Fruit fly (Drosophila melanogaster) whole organism, embryonic: ENCODE measurements around the gene ND-39.
A peak's percentile ranks its signal among the peaks of the same experiment; 100 is the strongest.

Experiments
- Adf1 ChIP-seq: fragments of 200-800 bp; sonication (Bioruptor generic); IDR thresholded peaks from 2 replicates; pipeline ENCODE4 v1.3.6; 2022; ENCODE audit warnings: missing biosample characterization, missing genetic modification characterization
- Atf6 ChIP-seq: fragments of 200-800 bp; sonication (Bioruptor generic); IDR thresholded peaks from 2 replicates; pipeline ENCODE4 v1.3.6; 2022; ENCODE audit warnings: missing biosample characterization, missing genetic modification characterization
- Bdp1 ChIP-seq: fragments of 200-800 bp; sonication (Bioruptor generic); optimal IDR thresholded peaks from 3 replicates; lab custom pipeline; 2016; ENCODE audit warnings: missing biosample characterization, missing genetic modification characterization
- Blimp-1 ChIP-seq: fragments of 200-800 bp; sonication (Bioruptor generic); optimal IDR thresholded peaks from 3 replicates; lab custom pipeline; 2018; ENCODE audit warnings: missing biosample characterization, missing genetic modification characterization, mild to moderate bottlenecking, moderate library complexity, missing genetic modification reagents
- CG11398 ChIP-seq: fragments of 200-800 bp; sonication (Bioruptor generic); optimal IDR thresholded peaks from 2 replicates; lab custom pipeline; 2016; ENCODE audit warnings: missing biosample characterization, missing genetic modification characterization
- CG12155 ChIP-seq: fragments of 200-800 bp; sonication (Bioruptor generic); optimal IDR thresholded peaks from 3 replicates; lab custom pipeline; 2016; ENCODE audit warnings: missing biosample characterization, missing genetic modification characterization
- CG13123 ChIP-seq: fragments of 200-800 bp; sonication (Bioruptor generic); optimal IDR thresholded peaks from 2 replicates; lab custom pipeline; 2016; ENCODE audit warnings: missing biosample characterization, missing genetic modification characterization
- CG13287 ChIP-seq: fragments of 200-800 bp; sonication (Bioruptor generic); IDR thresholded peaks from 2 replicates; pipeline ENCODE4 v1.3.6; 2022; ENCODE audit warnings: missing biosample characterization, missing genetic modification characterization; ENCODE audit not compliant: partially characterized antibody
- CG13296 ChIP-seq: fragments of 200-800 bp; sonication (Bioruptor generic); optimal IDR thresholded peaks from 3 replicates; lab custom pipeline; 2018; ENCODE audit warnings: missing biosample characterization, mild to moderate bottlenecking, missing genetic modification characterization
- CG14860 ChIP-seq: fragments of 200-800 bp; sonication (Bioruptor generic); IDR thresholded peaks from 3 replicates; pipeline ENCODE4 v1.3.6; 2022; ENCODE audit warnings: missing biosample characterization, missing genetic modification characterization; ENCODE audit not compliant: partially characterized antibody
- CG14965 ChIP-seq: fragments of 200-800 bp; sonication (Bioruptor generic); optimal IDR thresholded peaks from 2 replicates; lab custom pipeline; 2016; ENCODE audit warnings: missing biosample characterization, missing genetic modification characterization, borderline replicate concordance
- CG15514 ChIP-seq: fragments of 200-800 bp; sonication (Bioruptor generic); optimal IDR thresholded peaks from 3 replicates; lab custom pipeline; 2017; ENCODE audit warnings: missing biosample characterization, missing genetic modification characterization, mild to moderate bottlenecking, moderate library complexity, missing genetic modification reagents
- CG1603 ChIP-seq: fragments of 200-800 bp; sonication (Bioruptor generic); optimal IDR thresholded peaks from 2 replicates; lab custom pipeline; 2019; ENCODE audit warnings: missing biosample characterization, mild to moderate bottlenecking, missing genetic modification characterization, moderate library complexity
- CG17612 ChIP-seq: fragments of 200-800 bp; sonication (Bioruptor generic); IDR thresholded peaks from 2 replicates; pipeline ENCODE4 v1.3.6; 2022; ENCODE audit warnings: missing biosample characterization, missing genetic modification characterization
- CG18262 ChIP-seq: fragments of 200-800 bp; optimal IDR thresholded peaks from 3 replicates; lab custom pipeline; 2019; ENCODE audit warnings: missing biosample characterization, mild to moderate bottlenecking, missing genetic modification characterization, moderate library complexity
- CG2678 ChIP-seq: fragments of 200-800 bp; sonication (Bioruptor generic); optimal IDR thresholded peaks from 3 replicates; lab custom pipeline; 2019; ENCODE audit warnings: missing biosample characterization, mild to moderate bottlenecking, missing genetic modification characterization, moderate library complexity
- CG30431 ChIP-seq: fragments of 200-800 bp; sonication (Bioruptor generic); optimal IDR thresholded peaks from 2 replicates; lab custom pipeline; 2017; ENCODE audit warnings: missing biosample characterization, missing genetic modification characterization
- CG32532 ChIP-seq: fragments of 200-800 bp; sonication (Bioruptor generic); IDR thresholded peaks from 2 replicates; pipeline ENCODE4 v1.3.6; 2022; ENCODE audit warnings: missing biosample characterization, missing genetic modification characterization
- CG4360 ChIP-seq: fragments of 200-800 bp; sonication (Bioruptor generic); IDR thresholded peaks from 2 replicates; pipeline ENCODE4 v1.3.6; 2022; ENCODE audit warnings: missing biosample characterization, missing genetic modification characterization
- CG4424 ChIP-seq: fragments of 200-800 bp; sonication (Bioruptor generic); optimal IDR thresholded peaks from 3 replicates; lab custom pipeline; 2016; ENCODE audit warnings: missing biosample characterization, missing genetic modification characterization
- CG4820 ChIP-seq: fragments of 200-800 bp; sonication (Bioruptor generic); optimal IDR thresholded peaks from 3 replicates; lab custom pipeline; 2016; ENCODE audit warnings: missing biosample characterization, missing genetic modification characterization
- CG5180 ChIP-seq: fragments of 200-800 bp; sonication (Bioruptor generic); optimal IDR thresholded peaks from 3 replicates; lab custom pipeline; 2017; ENCODE audit warnings: missing biosample characterization, missing genetic modification characterization, mild to moderate bottlenecking, moderate library complexity, missing genetic modification reagents
- CG8478 ChIP-seq: fragments of >200 bp; optimal IDR thresholded peaks from 2 replicates; lab custom pipeline; 2018
- CTCF ChIP-seq: fragments of 200-800 bp; sonication (Bioruptor generic); optimal IDR thresholded peaks from 2 replicates; lab custom pipeline; 2017; ENCODE audit warnings: missing biosample characterization, mild to moderate bottlenecking, missing genetic modification characterization, moderate library complexity
- Doc2 ChIP-seq: fragments of 200-800 bp; sonication (Bioruptor generic); IDR thresholded peaks from 2 replicates; pipeline ENCODE4 v1.3.6; 2022; ENCODE audit warnings: missing biosample characterization, missing genetic modification characterization
- Dref ChIP-seq: fragments of 200-800 bp; sonication (Bioruptor generic); IDR thresholded peaks from 2 replicates; pipeline ENCODE4 v1.3.6; 2022; ENCODE audit warnings: missing biosample characterization, missing genetic modification characterization
- Fer2 ChIP-seq: fragments of 200-800 bp; sonication (Bioruptor generic); optimal IDR thresholded peaks from 2 replicates; lab custom pipeline; 2018; ENCODE audit warnings: missing biosample characterization, mild to moderate bottlenecking, missing genetic modification characterization, moderate library complexity
- HLH54F ChIP-seq: fragments of 200-800 bp; sonication (Bioruptor generic); optimal IDR thresholded peaks from 3 replicates; lab custom pipeline; 2016; ENCODE audit warnings: missing biosample characterization, missing genetic modification characterization
- Hr51 ChIP-seq, 2 experiments: fragments of 200-800 bp; sonication (Bioruptor generic); optimal IDR thresholded peaks; 2 replicates in 1 of 2; 3 replicates in 1 of 2; lab custom pipeline; 2016 to 2018; ENCODE audit warnings: missing biosample characterization in 2 of 2, missing genetic modification characterization in 2 of 2, mild to moderate bottlenecking in 1 of 2, moderate library complexity in 1 of 2
- MTF-1 ChIP-seq: fragments of 200-800 bp; sonication (Bioruptor generic); optimal IDR thresholded peaks from 2 replicates; lab custom pipeline; 2018; ENCODE audit warnings: missing biosample characterization, mild to moderate bottlenecking, missing genetic modification characterization, borderline replicate concordance
- Mad ChIP-seq: fragments of 200-800 bp; sonication (Bioruptor generic); optimal IDR thresholded peaks from 2 replicates; lab custom pipeline; 2016; ENCODE audit warnings: missing biosample characterization, missing genetic modification characterization
- Med ChIP-seq: fragments of 200-800 bp; sonication (Bioruptor generic); peaks from one replicate; lab custom pipeline; 2016; ENCODE audit warnings: missing biosample characterization, missing genetic modification characterization, mild to moderate bottlenecking, inconsistent platforms, moderate library complexity
- NC2α ChIP-seq: fragments of 200-800 bp; sonication (Bioruptor generic); optimal IDR thresholded peaks from 2 replicates; lab custom pipeline; 2016; ENCODE audit warnings: missing biosample characterization, missing genetic modification characterization
- Opbp ChIP-seq: fragments of 200-800 bp; sonication (Bioruptor generic); IDR thresholded peaks from 3 replicates; pipeline ENCODE4 v1.3.6; 2022; ENCODE audit warnings: missing biosample characterization, missing genetic modification characterization; ENCODE audit not compliant: partially characterized antibody
- Ptx1 ChIP-seq: fragments of 200-800 bp; sonication (Bioruptor generic); IDR thresholded peaks from 2 replicates; pipeline ENCODE4 v1.3.6; 2022; ENCODE audit warnings: missing biosample characterization, missing genetic modification characterization
- TFAM ChIP-seq: fragments of 200-800 bp; sonication (Bioruptor generic); optimal IDR thresholded peaks from 2 replicates; lab custom pipeline; 2017; ENCODE audit warnings: missing biosample characterization, missing genetic modification characterization, inconsistent platforms
- ab ChIP-seq: fragments of 200-800 bp; sonication (Bioruptor generic); optimal IDR thresholded peaks from 2 replicates; lab custom pipeline; 2016; ENCODE audit warnings: missing biosample characterization, missing genetic modification characterization
- caup ChIP-seq: fragments of 200-800 bp; sonication (Bioruptor generic); optimal IDR thresholded peaks from 3 replicates; lab custom pipeline; 2017; ENCODE audit warnings: missing biosample characterization, mild to moderate bottlenecking, missing genetic modification characterization, moderate library complexity; ENCODE audit not compliant: severe bottlenecking
- chn ChIP-seq: fragments of 200-800 bp; sonication (Bioruptor generic); optimal IDR thresholded peaks from 2 replicates; lab custom pipeline; 2016; ENCODE audit warnings: missing biosample characterization, missing genetic modification characterization
- croc ChIP-seq: fragments of 200-800 bp; sonication (Bioruptor generic); conservative IDR thresholded peaks from 3 replicates; pipeline ENCODE4 v1.3.6; 2022; ENCODE audit warnings: missing biosample characterization, missing genetic modification characterization
- da ChIP-seq: fragments of 200-800 bp; sonication (Bioruptor generic); optimal IDR thresholded peaks from 2 replicates; lab custom pipeline; 2016; ENCODE audit warnings: missing biosample characterization, missing genetic modification characterization
- gce ChIP-seq: fragments of 200-800 bp; sonication (Bioruptor generic); IDR thresholded peaks from 3 replicates; pipeline ENCODE4 v1.3.6; 2022; ENCODE audit warnings: missing biosample characterization, missing genetic modification characterization
- gsb-n ChIP-seq: fragments of 200-800 bp; sonication (Bioruptor generic); optimal IDR thresholded peaks from 3 replicates; lab custom pipeline; 2018; ENCODE audit warnings: missing biosample characterization, mild to moderate bottlenecking, missing genetic modification characterization
- gt ChIP-seq: fragments of 200-800 bp; sonication (Bioruptor generic); IDR thresholded peaks from 2 replicates; pipeline ENCODE4 v1.3.6; 2022; ENCODE audit warnings: missing biosample characterization, missing genetic modification characterization
- otp ChIP-seq: fragments of 200-800 bp; sonication (Bioruptor generic); IDR thresholded peaks from 3 replicates; pipeline ENCODE4, ENCODE4 v1.3.6; 2022; ENCODE audit warnings: missing biosample characterization, missing genetic modification characterization
- ro ChIP-seq: fragments of 200-800 bp; sonication (Bioruptor generic); IDR thresholded peaks from 2 replicates; pipeline ENCODE4 v1.3.6; 2022; ENCODE audit warnings: missing biosample characterization, missing genetic modification characterization
- seq ChIP-seq: fragments of 200-800 bp; sonication (Bioruptor generic); IDR thresholded peaks from 2 replicates; pipeline ENCODE4 v1.3.6; 2022; ENCODE audit warnings: missing biosample characterization, missing genetic modification characterization
- sisA ChIP-seq: fragments of 200-800 bp; sonication (Bioruptor generic); IDR thresholded peaks from 2 replicates; pipeline ENCODE4 v1.3.6; 2022; ENCODE audit warnings: missing biosample characterization, missing genetic modification characterization
- stc ChIP-seq: fragments of 200-800 bp; sonication (Bioruptor generic); IDR thresholded peaks from 2 replicates; pipeline ENCODE4 v1.3.6; 2022; ENCODE audit warnings: missing biosample characterization, missing genetic modification characterization
- stwl ChIP-seq: fragments of 200-800 bp; sonication (Bioruptor generic); optimal IDR thresholded peaks from 3 replicates; lab custom pipeline; 2018; ENCODE audit warnings: missing biosample characterization, mild to moderate bottlenecking, missing genetic modification characterization, moderate library complexity
- vvl ChIP-seq: fragments of 200-800 bp; sonication (Bioruptor generic); IDR thresholded peaks from 2 replicates; pipeline ENCODE4 v1.3.6; 2022; ENCODE audit warnings: missing biosample characterization, missing genetic modification characterization
- z ChIP-seq: fragments of 200-800 bp; sonication (Bioruptor generic); IDR thresholded peaks from 3 replicates; pipeline ENCODE4 v1.3.6; 2022; ENCODE audit warnings: missing biosample characterization, missing genetic modification characterization

Gene ND-39

dm6 chr3L:20497124-20497996 is 5.5 kb downstream of the ND-39 start, which contains the start of gene CG32425 (continued):
- TF ChIP-seq CG5180 = no peak
- TF ChIP-seq ab (GFP tag; lab: Kevin White, UChicago) = no peak
- no peak for TF ChIP-seq CG2678 (tag; lab: Kevin White, UChicago)
- TF ChIP-seq Bdp1 (GFP tag; lab: Kevin White, UChicago) = no peak
- no peak for TF ChIP-seq CG11398 (GFP tag; lab: Kevin White, UChicago)
- no peak for TF ChIP-seq Ptx1 (GFP tag; lab: Robert Waterston, UW)
- TF ChIP-seq Hr51 (GFP tag; optimal IDR thresholded peaks at IDR 0.05; lab: Kevin White, UChicago) = no peak
- no peak for TF ChIP-seq da (GFP tag; lab: Kevin White, UChicago)
- TF ChIP-seq ro = no peak
- no peak for TF ChIP-seq CG13123
- no peak for TF ChIP-seq z (GFP tag; lab: Robert Waterston, UW)
- TF ChIP-seq CG1603 (tag; lab: Kevin White, UChicago) = peak; percentile 48
- no peak for TF ChIP-seq HLH54F (GFP tag; lab: Kevin White, UChicago)
- no peak for TF ChIP-seq Fer2 (tag; lab: Kevin White, UChicago)
- TF ChIP-seq CG4360 = no peak
- TF ChIP-seq Doc2 = no peak
- TF ChIP-seq CG30431 = no peak
- TF ChIP-seq CG15514 (GFP tag; lab: Kevin White, UChicago) = peak; percentile 91
- TF ChIP-seq seq = no peak
- TF ChIP-seq MTF-1 (GFP tag; lab: Kevin White, UChicago) = no peak
- no peak for TF ChIP-seq Dref (GFP tag; lab: Robert Waterston, UW)
- TF ChIP-seq CG4424 (GFP tag; lab: Kevin White, UChicago) = no peak
- TF ChIP-seq caup (GFP tag; lab: Kevin White, UChicago) = no peak
- peak; percentile 17 for TF ChIP-seq CG18262 (tag; lab: Kevin White, UChicago)
- TF ChIP-seq CG17612 (GFP tag; lab: Robert Waterston, UW) = no peak
- no peak for TF ChIP-seq Mad (GFP tag; lab: Kevin White, UChicago)
- no peak for TF ChIP-seq Atf6 (GFP tag; lab: Robert Waterston, UW)
- no peak for TF ChIP-seq croc
- TF ChIP-seq Blimp-1 (GFP tag; lab: Kevin White, UChicago) = no peak
- TF ChIP-seq TFAM (GFP tag; lab: Kevin White, UChicago) = no peak
- no peak for TF ChIP-seq CG4820 (GFP tag; lab: Kevin White, UChicago)
- TF ChIP-seq CG13296 (GFP tag; lab: Kevin White, UChicago) = peak; percentile 6
- no peak; the same call in 1 of the 2 replicates for TF ChIP-seq vvl (GFP tag; lab: Robert Waterston, UW)
- no peak for TF ChIP-seq CG12155
- no peak for TF ChIP-seq gsb-n
- TF ChIP-seq sisA (GFP tag; lab: Robert Waterston, UW) = no peak
- TF ChIP-seq CG13287 (GFP tag; lab: Robert Waterston, UW) = peak; percentile 30; the same call in 1 of the 2 replicates
- no peak for TF ChIP-seq CG14860 (GFP tag; lab: Robert Waterston, UW)
- TF ChIP-seq, all 482 proteins: peak for 90

dm6 chr3L:20498204-20498603 is 6.3 kb downstream of the ND-39 start:
- peak; percentile 24; the same call in 1 of the 2 replicates for TF ChIP-seq stc (GFP tag; lab: Robert Waterston, UW)
- TF ChIP-seq CG32532 (GFP tag; lab: Robert Waterston, UW) = 0 out of 2 replicates have a peak, but pooled peaks have one; percentile 5
- no peak for TF ChIP-seq CG14965
- TF ChIP-seq NC2α (GFP tag; lab: Kevin White, UChicago) = no peak
- peak; percentile 1 for TF ChIP-seq Med
- TF ChIP-seq otp (GFP tag; lab: Robert Waterston, UW) = 0 out of 3 replicates have a peak, but pooled peaks have one; percentile 30
- no peak for TF ChIP-seq CG8478 (lab: Kevin White, UChicago)
- TF ChIP-seq CTCF = peak; percentile 87
- no peak for TF ChIP-seq Adf1 (GFP tag; lab: Robert Waterston, UW)
- TF ChIP-seq chn (GFP tag; lab: Kevin White, UChicago) = no peak
- no peak for TF ChIP-seq stwl (tag; lab: Kevin White, UChicago)
- TF ChIP-seq gt (GFP tag; lab: Robert Waterston, UW) = 0 out of 2 replicates have a peak, but pooled peaks have one; percentile 19
- no peak for TF ChIP-seq gce
- TF ChIP-seq Opbp (GFP tag; lab: Robert Waterston, UW) = 0 out of 3 replicates have a peak, but pooled peaks have one; percentile 16
